Worm (Caenorhabditis elegans) whole organism, late embryonic: ENCODE data around the gene C25E10.16.

Experiments used
- ceh-6 ChIP-seq: fragments of 200-800 bp; sonication (Bioruptor generic); optimal IDR thresholded peaks from 2 replicates; lab custom pipeline; 2018; ENCODE audit warnings: mild to moderate bottlenecking, missing genetic modification characterization, missing compliant biosample characterization
- dve-1 ChIP-seq: sonication (generic microtip); optimal IDR thresholded peaks from 2 replicates; lab custom pipeline; 2017; ENCODE audit warnings: antibody characterized with exemption, mild to moderate bottlenecking, missing genetic modification characterization, missing compliant biosample characterization

ce11 chrV:9078815-9079525, 19.6 kb upstream of the C25E10.16 start:
- no peak for TF ChIP-seq ceh-6 (GFP tag; lab: Kevin White, UChicago)
- no peak for TF ChIP-seq dve-1 (tag; lab: Kevin White, UChicago)
